Fruit fly (Drosophila melanogaster) whole organism: ENCODE data around the gene ppl.

Experiments used
- CG8478 ChIP-seq: fragments of >200 bp; optimal IDR thresholded peaks from 2 replicates; lab custom pipeline; 2018; ENCODE audit warnings: inconsistent platforms
- Dll ChIP-seq: fragments of >200 bp; optimal IDR thresholded peaks from 2 replicates; lab custom pipeline; 2017
- EcR ChIP-seq, 2 experiments: fragments of >200 bp; optimal IDR thresholded peaks; 2 replicates each; lab custom pipeline; 2017; ENCODE audit warnings: missing biosample characterization in 2 of 2, missing genetic modification characterization in 2 of 2, missing genetic modification reagents in 2 of 2
- psq ChIP-seq: fragments of >200 bp; optimal IDR thresholded peaks from 2 replicates; lab custom pipeline; 2017

- TF ChIP-seq psq (lab: Kevin White, UChicago): no peak
- no peak for TF ChIP-seq CG8478 (lab: Kevin White, UChicago)
- no peak for TF ChIP-seq EcR (GFP tag; optimal IDR thresholded peaks at IDR 0.05; lab: Kevin White, UChicago)
- TF ChIP-seq Dll (lab: Kevin White, UChicago): no peak
Observed at dm6 chr3L:21243417-21243816, 37.9 kb downstream of the ppl start.
